Worm (Caenorhabditis elegans): ENCODE measurements around the gene sre-12.

DNA sequence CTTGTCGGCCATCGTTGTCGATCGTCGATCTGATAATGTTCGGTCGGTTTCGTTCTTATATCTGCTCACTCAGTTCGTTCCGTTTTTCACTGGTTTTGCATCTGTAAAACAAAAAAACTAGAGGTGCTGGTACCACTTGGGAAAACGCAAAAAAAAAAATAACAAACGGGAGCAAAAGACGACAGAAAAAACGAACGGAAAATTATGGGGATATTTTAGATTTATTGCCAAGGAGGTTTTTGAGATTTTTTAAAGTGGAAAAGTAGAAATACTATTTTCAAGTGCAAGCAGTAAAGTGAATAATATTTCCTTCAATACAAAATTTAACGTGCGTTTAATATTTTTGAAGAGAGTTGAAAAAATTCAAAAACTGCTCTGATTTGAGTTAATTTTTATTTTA lies 50.0 kb downstream of the sre-12 start, which contains the start of gene unc-68:
- TF ChIP-seq fos-1 (tag; optimal IDR thresholded peaks at IDR 0.05) (no peak), unc-55 (GFP tag; optimal IDR thresholded peaks at IDR 0.05) (no peak), skn-1 (tag; optimal IDR thresholded peaks at IDR 0.05) (no peak), ama-1 (optimal IDR thresholded peaks at IDR 0.05) (no peak), lin-13 (GFP tag; optimal IDR thresholded peaks at IDR 0.05) (no peak), nhr-129 (tag; optimal IDR thresholded peaks at IDR 0.05) (no peak), ztf-11 (tag; optimal IDR thresholded peaks at IDR 0.05) (no peak), ztf-4 (tag; optimal IDR thresholded peaks at IDR 0.05) (no peak), dmd-4 (tag; optimal IDR thresholded peaks at IDR 0.05) (no peak), snpc-4 (tag; optimal IDR thresholded peaks at IDR 0.05) (no peak), blmp-1 (tag; optimal IDR thresholded peaks at IDR 0.05; ENCODE audit: insufficient read depth) (no peak), lin-11 (tag; optimal IDR thresholded peaks at IDR 0.05) (no peak), mdl-1 (tag; optimal IDR thresholded peaks at IDR 0.05) (no peak), ZK546.5 (tag; optimal IDR thresholded peaks at IDR 0.05) (no peak)

Data from whole organism, L2 larva.